Fruit fly (Drosophila melanogaster): ENCODE results near the gene CG16713.

- TF ChIP-seq dpn (GFP tag; optimal IDR thresholded peaks at IDR 0.05) (no peak), fd3F (GFP tag; optimal IDR thresholded peaks at IDR 0.05) (no peak), CG4328 (GFP tag; optimal IDR thresholded peaks at IDR 0.05) (no peak), kay (GFP tag; optimal IDR thresholded peaks at IDR 0.05) (no peak), CG11093 (GFP tag; IDR thresholded peaks at IDR 0.05) (no peak), Trl (optimal IDR thresholded peaks at IDR 0.05) (no peak), Trl (GFP tag; optimal IDR thresholded peaks at IDR 0.05) (no peak), CG33213 (GFP tag; optimal IDR thresholded peaks at IDR 0.05) (no peak)
These were observed 26.2 kb downstream of the CG16713 start, which contains the start of gene Sfp24Bd for dm6 chr2L:3669034-3669433.
